Worm (Caenorhabditis elegans): ENCODE measurements around the gene F57B9.3.

DNA sequence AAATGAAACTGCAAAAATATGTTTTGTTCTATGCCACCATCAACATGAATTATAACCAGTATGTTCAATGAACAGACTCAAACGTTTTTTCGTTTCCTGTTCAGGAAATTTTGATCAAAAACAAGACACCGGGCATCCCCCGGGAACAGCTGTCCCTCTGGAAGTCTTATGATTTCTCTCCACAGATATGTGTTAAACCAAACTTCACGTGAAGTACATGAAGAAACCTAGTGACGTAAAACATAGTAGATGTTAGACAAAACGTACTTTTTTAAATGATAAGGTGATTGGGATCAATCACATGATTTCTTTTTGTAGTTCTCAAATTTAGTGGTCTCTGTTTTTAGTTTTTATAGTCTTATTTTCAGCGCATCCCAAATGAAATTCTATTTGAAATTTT lies 41.1 kb upstream of the F57B9.3 start:
- TF ChIP-seq W03F9.2 (tag; optimal IDR thresholded peaks at IDR 0.05) (no peak), him-1 (tag; optimal IDR thresholded peaks at IDR 0.05) (no peak), dao-5 (tag; optimal IDR thresholded peaks at IDR 0.05) (no peak)
